Fruit fly (Drosophila melanogaster) whole organism, wandering third instar larva: ENCODE data around the gene crim.

Experiments
- Abd-B ChIP-seq: fragments of >200 bp; optimal IDR thresholded peaks from 2 replicates; lab custom pipeline; 2017; ENCODE audit warnings: missing biosample characterization, missing genetic modification characterization
- CG32264 ChIP-seq: fragments of 200-800 bp; sonication (Bioruptor generic); optimal IDR thresholded peaks from 2 replicates; lab custom pipeline; 2016; ENCODE audit warnings: missing biosample characterization, missing genetic modification characterization
- CG9705 ChIP-seq: fragments of 200-800 bp; sonication (Bioruptor generic); optimal IDR thresholded peaks from 2 replicates; lab custom pipeline; 2018; ENCODE audit warnings: missing biosample characterization, mild to moderate bottlenecking, missing genetic modification characterization
- CrebA ChIP-seq: fragments of 200-800 bp; sonication (Bioruptor generic); optimal IDR thresholded peaks from 2 replicates; lab custom pipeline; 2016; ENCODE audit warnings: missing biosample characterization, mild to moderate bottlenecking, missing genetic modification characterization, borderline replicate concordance
- Dfd ChIP-seq: fragments of >200 bp; optimal IDR thresholded peaks from 2 replicates; lab custom pipeline; 2017; ENCODE audit warnings: missing biosample characterization, missing genetic modification characterization
- Dif ChIP-seq: fragments of 200-275, 200-300 bp; sonication (Bioruptor generic); optimal IDR thresholded peaks from 2 replicates; lab custom pipeline; 2018; ENCODE audit warnings: missing biosample characterization, missing genetic modification characterization; ENCODE audit not compliant: partially characterized antibody
- GATAd ChIP-seq: sonication (Bioruptor generic); optimal IDR thresholded peaks from 2 replicates; lab custom pipeline; 2016; ENCODE audit warnings: missing biosample characterization, missing genetic modification characterization
- HLH106 ChIP-seq: fragments of 200-800 bp; optimal IDR thresholded peaks from 3 replicates; lab custom pipeline; 2019; ENCODE audit warnings: missing biosample characterization, mild to moderate bottlenecking, missing genetic modification characterization, moderate library complexity
- Hnf4 ChIP-seq: fragments of 200-800 bp; sonication (Bioruptor generic); optimal IDR thresholded peaks from 2 replicates; lab custom pipeline; 2016; ENCODE audit warnings: missing biosample characterization, mild to moderate bottlenecking, missing genetic modification characterization
- Hr78 ChIP-seq: fragments of >200 bp; optimal IDR thresholded peaks from 2 replicates; lab custom pipeline; 2017; ENCODE audit warnings: missing biosample characterization, missing genetic modification characterization
- Hr83 ChIP-seq: fragments of 200-300 bp; sonication (Bioruptor generic); optimal IDR thresholded peaks from 2 replicates; lab custom pipeline; 2016; ENCODE audit warnings: missing biosample characterization, mild to moderate bottlenecking, missing genetic modification characterization, moderate library complexity; ENCODE audit not compliant: poor library complexity, severe bottlenecking
- Jra ChIP-seq: sonication (Bioruptor generic); optimal IDR thresholded peaks from 2 replicates; lab custom pipeline; 2016; ENCODE audit warnings: missing biosample characterization, missing genetic modification characterization
- Mio ChIP-seq: sonication (Bioruptor generic); optimal IDR thresholded peaks from 2 replicates; lab custom pipeline; 2016; ENCODE audit warnings: missing biosample characterization, missing genetic modification characterization
- Myc ChIP-seq: fragments of >200 bp; optimal IDR thresholded peaks from 2 replicates; lab custom pipeline; 2017
- N ChIP-seq: fragments of >200 bp; optimal IDR thresholded peaks from 2 replicates; lab custom pipeline; 2018; ENCODE audit warnings: missing biosample characterization, missing external identifiers, missing genetic modification characterization
- OdsH ChIP-seq: fragments of 200-800 bp; sonication (Bioruptor generic); optimal IDR thresholded peaks from 2 replicates; lab custom pipeline; 2016; ENCODE audit warnings: missing biosample characterization, mild to moderate bottlenecking, missing genetic modification characterization
- Rel ChIP-seq, 2 experiments: fragments of 200-800 bp; sonication (Bioruptor generic) in 1 of 2; optimal IDR thresholded peaks; 2 replicates in 1 of 2; 3 replicates in 1 of 2; lab custom pipeline; 2016 to 2019; ENCODE audit warnings: mild to moderate bottlenecking in 2 of 2, missing biosample characterization in 2 of 2, missing genetic modification characterization in 2 of 2, moderate library complexity in 1 of 2
- Sp1 ChIP-seq: fragments of 200-800 bp; sonication (Bioruptor generic); optimal IDR thresholded peaks from 3 replicates; lab custom pipeline; 2019; ENCODE audit warnings: missing biosample characterization, mild to moderate bottlenecking, missing genetic modification characterization, moderate library complexity
- Vsx2 ChIP-seq: fragments of 200-300, 225-300 bp; sonication (Bioruptor generic); optimal IDR thresholded peaks from 2 replicates; lab custom pipeline; 2018; ENCODE audit warnings: missing biosample characterization, missing genetic modification characterization; ENCODE audit not compliant: partially characterized antibody
- br ChIP-seq: fragments of 200-800 bp; sonication (Bioruptor generic); optimal IDR thresholded peaks from 2 replicates; lab custom pipeline; 2016; ENCODE audit warnings: missing biosample characterization, missing genetic modification characterization
- brk ChIP-seq: fragments of 200-800 bp; sonication (Bioruptor generic); optimal IDR thresholded peaks from 2 replicates; lab custom pipeline; 2016; ENCODE audit warnings: missing biosample characterization, mild to moderate bottlenecking, missing genetic modification characterization
- dl ChIP-seq, 2 experiments: fragments of 175-275, 200-275 bp in 1 of 2; fragments of 200-275 bp in 1 of 2; sonication (Bioruptor generic); optimal IDR thresholded peaks; lab custom pipeline; 2018; ENCODE audit warnings: mild to moderate bottlenecking in 2 of 2, missing biosample characterization in 2 of 2, missing genetic modification characterization in 2 of 2, moderate library complexity in 2 of 2; ENCODE audit not compliant: partially characterized antibody in 2 of 2, insufficient read depth in 1 of 2
- dmrt93B ChIP-seq: fragments of 200-800 bp; sonication (Bioruptor generic); optimal IDR thresholded peaks from 2 replicates; lab custom pipeline; 2018; ENCODE audit warnings: missing biosample characterization, mild to moderate bottlenecking, missing genetic modification characterization
- dsf ChIP-seq: sonication (Bioruptor generic); optimal IDR thresholded peaks from 2 replicates; lab custom pipeline; 2016; ENCODE audit warnings: missing biosample characterization, missing genetic modification characterization, borderline replicate concordance
- ey ChIP-seq: fragments of 200-800 bp; sonication (Bioruptor generic); optimal IDR thresholded peaks from 2 replicates; lab custom pipeline; 2016; ENCODE audit warnings: missing biosample characterization, missing genetic modification characterization
- foxo ChIP-seq, 2 experiments: fragments of 200-800 bp; sonication (Bioruptor generic); optimal IDR thresholded peaks; 2 replicates in 1 of 2; 3 replicates in 1 of 2; lab custom pipeline; 2016 to 2017; ENCODE audit warnings: missing biosample characterization in 2 of 2, missing genetic modification characterization in 2 of 2
- fru ChIP-seq: fragments of 200-800 bp; sonication (Bioruptor generic); optimal IDR thresholded peaks from 3 replicates; lab custom pipeline; 2016; ENCODE audit warnings: missing biosample characterization, mild to moderate bottlenecking, missing genetic modification characterization
- h ChIP-seq: fragments of 200-800 bp; sonication (Bioruptor generic); optimal IDR thresholded peaks from 3 replicates; lab custom pipeline; 2016; ENCODE audit warnings: missing biosample characterization, mild to moderate bottlenecking, missing genetic modification characterization
- jim ChIP-seq: fragments of 175-275, 200-325 bp; sonication (Bioruptor generic); optimal IDR thresholded peaks from 2 replicates; lab custom pipeline; 2016; ENCODE audit warnings: missing biosample characterization, mild to moderate bottlenecking, missing genetic modification characterization
- lola ChIP-seq: fragments of >200 bp; optimal IDR thresholded peaks from 2 replicates; lab custom pipeline; 2017; ENCODE audit warnings: missing biosample characterization, missing genetic modification characterization
- pan ChIP-seq: fragments of >200 bp; optimal IDR thresholded peaks from 2 replicates; lab custom pipeline; 2017
- psq ChIP-seq: fragments of 200-800 bp; sonication (Bioruptor generic); optimal IDR thresholded peaks from 3 replicates; lab custom pipeline; 2017; ENCODE audit warnings: missing biosample characterization, mild to moderate bottlenecking, missing genetic modification characterization, moderate library complexity
- rgr ChIP-seq: fragments of 200-800 bp; sonication (Bioruptor generic); optimal IDR thresholded peaks from 3 replicates; lab custom pipeline; 2016; ENCODE audit warnings: missing biosample characterization, mild to moderate bottlenecking, missing genetic modification characterization
- sage ChIP-seq: fragments of 200-800 bp; sonication (Bioruptor generic); optimal IDR thresholded peaks from 2 replicates; lab custom pipeline; 2016; ENCODE audit warnings: missing biosample characterization, mild to moderate bottlenecking, missing genetic modification characterization
- sv ChIP-seq: fragments of 200-800 bp; sonication (Bioruptor generic); optimal IDR thresholded peaks from 3 replicates; lab custom pipeline; 2016; ENCODE audit warnings: missing biosample characterization, missing genetic modification characterization
- tai ChIP-seq: sonication (Bioruptor generic); optimal IDR thresholded peaks from 2 replicates; lab custom pipeline; 2016; ENCODE audit warnings: missing biosample characterization, missing genetic modification characterization
- usp ChIP-seq: fragments of >200 bp; optimal IDR thresholded peaks from 2 replicates; lab custom pipeline; 2017; ENCODE audit warnings: missing biosample characterization, missing genetic modification characterization
- woc ChIP-seq: sonication (Bioruptor generic); optimal IDR thresholded peaks from 2 replicates; lab custom pipeline; 2016; ENCODE audit warnings: missing biosample characterization, mild to moderate bottlenecking, missing genetic modification characterization

crim gene

DNA sequence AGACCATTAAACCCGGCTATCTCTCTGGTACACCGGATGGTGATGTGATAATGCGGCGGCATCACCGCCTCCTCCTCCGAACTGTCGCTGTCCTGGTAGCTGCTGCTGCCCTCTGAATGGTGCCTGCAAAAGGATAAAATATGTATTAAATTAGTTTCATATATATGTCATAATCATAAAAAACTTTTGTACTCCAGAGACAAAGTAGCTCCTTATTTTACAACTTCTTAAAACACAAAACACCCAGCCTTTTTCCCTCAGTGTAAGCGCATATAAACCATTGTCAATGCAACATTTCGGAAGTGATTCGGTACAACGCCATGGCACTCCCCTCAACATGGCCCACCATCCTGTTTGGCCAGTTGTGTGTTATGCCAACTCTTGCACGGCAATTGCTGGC, 9.5 kb downstream of the crim start:
- TF ChIP-seq rgr (GFP tag; lab: Kevin White, UChicago) (no peak), Hr78 (GFP tag; lab: Kevin White, UChicago) (no peak), Hr83 (GFP tag; lab: Kevin White, UChicago) (no peak), usp (GFP tag; lab: Kevin White, UChicago) (no peak), Abd-B (no peak), lola (GFP tag; lab: Kevin White, UChicago) (no peak), woc (no peak), Mio (GFP tag; lab: Kevin White, UChicago) (no peak), Vsx2 (GFP tag; lab: Kevin White, UChicago) (no peak), jim (no peak), br (GFP tag; lab: Kevin White, UChicago) (no peak), N (GFP tag; lab: Kevin White, UChicago) (no peak), pan (no peak), GATAd (GFP tag; lab: Kevin White, UChicago) (no peak), psq (GFP tag; lab: Kevin White, UChicago) (no peak), CG32264 (no peak), CrebA (no peak), dsf (GFP tag; lab: Kevin White, UChicago) (no peak), dl (GFP tag; optimal IDR thresholded peaks at IDR 0.05; lab: Kevin White, UChicago; ENCODE audit: insufficient read depth in 1 of 2, partially characterized antibody in 2 of 2) (no peak), HLH106 (tag; lab: Kevin White, UChicago) (no peak)

DNA sequence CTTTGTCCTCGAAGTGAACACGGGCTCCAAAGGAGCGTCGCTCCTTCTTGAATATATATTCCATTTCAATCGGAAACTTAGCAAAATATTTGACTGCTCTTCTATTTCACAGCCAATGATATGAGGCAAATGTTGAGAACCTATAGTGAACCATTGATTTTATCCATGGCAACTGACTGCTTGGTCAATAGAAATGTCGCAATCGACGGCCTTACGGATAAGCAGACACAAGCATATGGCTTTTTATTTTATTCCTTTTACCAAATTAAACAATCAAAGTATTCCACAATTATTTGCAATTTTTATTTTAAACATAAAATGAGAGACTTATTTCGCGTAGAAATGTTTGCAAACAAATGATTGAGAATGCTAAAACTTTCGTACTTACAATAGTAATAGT, 12.0 kb downstream of the crim start, which contains the start of gene Dnai2:
TSS of gene Dnai2 (minus strand) at position 101 of the 400 bp plus-strand sequence.
- TF ChIP-seq br (GFP tag; lab: Kevin White, UChicago) = no peak
- TF ChIP-seq Hr83 (GFP tag; lab: Kevin White, UChicago) = no peak
- no peak for TF ChIP-seq Mio (GFP tag; lab: Kevin White, UChicago)
- no peak for TF ChIP-seq Abd-B
- TF ChIP-seq brk = no peak
- no peak for TF ChIP-seq Vsx2 (GFP tag; lab: Kevin White, UChicago)
- TF ChIP-seq sv (GFP tag; lab: Kevin White, UChicago) = no peak
- TF ChIP-seq OdsH (GFP tag; lab: Kevin White, UChicago) = no peak
- TF ChIP-seq Jra = no peak
- no peak for TF ChIP-seq N (GFP tag; lab: Kevin White, UChicago)
- TF ChIP-seq, all 38 proteins: peak for 0

DNA sequence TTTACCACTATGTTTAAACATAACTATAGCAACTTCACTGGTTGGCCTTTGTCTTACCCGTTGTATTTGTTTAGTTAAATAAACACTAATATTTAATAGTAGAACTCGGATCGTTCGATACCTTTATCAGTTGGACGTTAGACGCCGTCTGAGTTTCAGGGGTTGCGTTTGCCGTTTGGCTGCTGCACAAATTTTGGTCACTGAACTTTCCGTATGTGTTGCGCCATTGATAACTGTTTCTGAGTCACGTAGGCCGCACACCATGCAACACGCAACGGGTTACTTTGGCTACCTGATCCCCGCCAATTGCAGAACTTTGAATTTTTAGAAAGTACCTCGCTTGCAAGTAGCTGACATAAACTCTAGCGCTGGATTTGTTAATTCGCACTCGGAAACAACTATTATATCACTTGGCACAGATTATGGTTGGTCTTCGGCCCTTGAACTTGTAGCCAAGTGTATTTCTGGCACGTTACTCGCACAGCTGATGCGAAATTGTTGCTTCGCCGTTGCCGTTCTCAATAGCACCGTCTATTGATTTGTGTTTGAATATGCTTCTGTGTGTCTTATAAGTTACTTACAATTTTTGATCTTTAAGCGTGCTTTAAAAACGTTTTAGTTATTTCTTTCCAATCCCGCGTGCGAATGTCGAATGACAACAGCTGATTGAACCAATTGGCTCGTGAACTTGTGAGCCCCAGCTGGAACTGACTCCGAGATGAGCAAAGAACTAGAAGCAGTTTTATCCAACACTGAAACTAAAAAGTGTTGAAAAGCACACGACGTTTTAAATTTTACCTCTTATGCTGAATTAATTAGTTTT, 14.7 kb downstream of the crim start, which contains the start of gene Dph1:
TSS of gene Dph1 (minus strand) at position 670 of the 823 bp plus-strand sequence.
- TF ChIP-seq GATAd (GFP tag; lab: Kevin White, UChicago) (no peak), Hr78 (GFP tag; lab: Kevin White, UChicago) (no peak), OdsH (GFP tag; lab: Kevin White, UChicago) (peak; percentile 84), fru (GFP tag; lab: Kevin White, UChicago) (peak; percentile 90), N (GFP tag; lab: Kevin White, UChicago) (no peak), Mio (GFP tag; lab: Kevin White, UChicago) (no peak), sv (GFP tag; lab: Kevin White, UChicago) (peak; percentile 62), br (GFP tag; lab: Kevin White, UChicago) (peak; percentile 90), woc (peak; percentile 74), dsf (GFP tag; lab: Kevin White, UChicago) (no peak), sage (peak; percentile 7), Vsx2 (GFP tag; lab: Kevin White, UChicago) (no peak), Rel (GFP tag; optimal IDR thresholded peaks at IDR 0.05; lab: Kevin White, UChicago) (peak; percentile 58), Rel (tag; optimal IDR thresholded peaks at IDR 0.05; lab: Kevin White, UChicago) (peak; percentile 39), CG32264 (peak; percentile 70), brk (peak; percentile 61), HLH106 (tag; lab: Kevin White, UChicago) (peak; percentile 76), Abd-B (no peak), Dfd (GFP tag; lab: Kevin White, UChicago) (no peak), Sp1 (GFP tag; lab: Kevin White, UChicago) (peak; percentile 81), h (peak; percentile 88), psq (GFP tag; lab: Kevin White, UChicago) (peak; percentile 77), foxo (GFP tag; optimal IDR thresholded peaks at IDR 0.05; lab: Kevin White, UChicago) (peak in 1 of 2 experiments; percentile 91), rgr (GFP tag; lab: Kevin White, UChicago) (peak; percentile 91), tai (GFP tag; lab: Kevin White, UChicago) (no peak), dmrt93B (peak; percentile 82), Jra (peak; percentile 69), lola (GFP tag; lab: Kevin White, UChicago) (no peak), CrebA (no peak), ey (GFP tag; lab: Kevin White, UChicago) (peak; percentile 88), pan (no peak), usp (GFP tag; lab: Kevin White, UChicago) (no peak), Hnf4 (peak; percentile 48), Hr83 (GFP tag; lab: Kevin White, UChicago) (peak; percentile 62), dl (GFP tag; optimal IDR thresholded peaks at IDR 0.05; lab: Kevin White, UChicago; ENCODE audit: insufficient read depth in 1 of 2, partially characterized antibody in 2 of 2) (no peak), Myc (peak; percentile 42), jim (no peak), CG9705 (GFP tag; lab: Kevin White, UChicago) (no peak), Dif (GFP tag; lab: Kevin White, UChicago) (no peak)
